Worm (Caenorhabditis elegans) whole organism, L3 larva: ENCODE results near the gene F56D6.9.
A peak's percentile ranks its signal among the peaks of the same experiment; 100 is the strongest.

ENCODE experiments used
- R02D3.7 ChIP-seq: fragments of 150-350 bp; optimal IDR thresholded peaks from 2 replicates; lab custom pipeline; 2014; ENCODE audit warnings: missing biosample characterization, missing genetic modification characterization
- aly-2 ChIP-seq: fragments of 150-350 bp; optimal IDR thresholded peaks from 2 replicates; lab custom pipeline; 2014; ENCODE audit warnings: missing biosample characterization, missing genetic modification characterization
- ama-1 ChIP-seq: fragments of 150-350 bp; optimal IDR thresholded peaks from 2 replicates; lab custom pipeline; 2018
- ceh-16 ChIP-seq: sonication (generic microtip); optimal IDR thresholded peaks from 2 replicates; lab custom pipeline; 2017; ENCODE audit warnings: missing biosample characterization, missing genetic modification characterization
- ceh-9 ChIP-seq: sonication (generic microtip); optimal IDR thresholded peaks from 2 replicates; lab custom pipeline; 2018; ENCODE audit warnings: missing biosample characterization, missing genetic modification characterization
- daf-12 ChIP-seq: fragments of 150-350 bp; optimal IDR thresholded peaks from 2 replicates; lab custom pipeline; 2014; ENCODE audit warnings: missing biosample characterization, missing genetic modification reagents, missing genetic modification characterization
- egl-27 ChIP-seq: sonication (generic microtip); optimal IDR thresholded peaks from 4 replicates; lab custom pipeline; 2017; ENCODE audit warnings: missing biosample characterization, missing genetic modification reagents, missing genetic modification characterization
- egl-5 ChIP-seq: fragments of 150-350 bp; optimal IDR thresholded peaks from 2 replicates; lab custom pipeline; 2017; ENCODE audit warnings: missing biosample characterization, missing genetic modification reagents, missing genetic modification characterization, inconsistent platforms
- elt-1 ChIP-seq: fragments of 150-350 bp; optimal IDR thresholded peaks from 2 replicates; lab custom pipeline; 2014; ENCODE audit warnings: missing biosample characterization, missing genetic modification characterization
- elt-2 ChIP-seq: sonication (generic microtip); optimal IDR thresholded peaks from 2 replicates; lab custom pipeline; 2016; ENCODE audit warnings: missing genetic modification reagents, mild to moderate bottlenecking, missing genetic modification characterization, missing compliant biosample characterization
- eor-1 ChIP-seq, 2 experiments: fragments of 150-350 bp; optimal IDR thresholded peaks; 2 replicates each; lab custom pipeline; 2014 to 2018; ENCODE audit warnings: missing biosample characterization in 2 of 2, missing genetic modification characterization in 2 of 2
- fkh-10 ChIP-seq: sonication (generic microtip); optimal IDR thresholded peaks from 2 replicates; lab custom pipeline; 2017; ENCODE audit warnings: missing biosample characterization, missing genetic modification reagents, missing genetic modification characterization
- fkh-2 ChIP-seq: fragments of 150-350 bp; optimal IDR thresholded peaks from 2 replicates; lab custom pipeline; 2014; ENCODE audit warnings: missing biosample characterization, missing genetic modification reagents, missing genetic modification characterization
- fos-1 ChIP-seq: fragments of 150-350 bp; optimal IDR thresholded peaks from 2 replicates; lab custom pipeline; 2014; ENCODE audit warnings: missing biosample characterization, missing genetic modification characterization
- hmg-11 ChIP-seq: sonication (generic microtip); optimal IDR thresholded peaks from 2 replicates; lab custom pipeline; 2016; ENCODE audit warnings: missing genetic modification characterization, missing compliant biosample characterization
- jun-1 ChIP-seq: fragments of 150-350 bp; optimal IDR thresholded peaks from 2 replicates; lab custom pipeline; 2014; ENCODE audit warnings: missing biosample characterization, missing genetic modification reagents, missing genetic modification characterization
- lin-15B ChIP-seq: fragments of 150-350 bp; optimal IDR thresholded peaks from 2 replicates; lab custom pipeline; 2014; ENCODE audit warnings: missing biosample characterization, missing genetic modification characterization
- lsy-12 ChIP-seq: sonication (generic microtip); optimal IDR thresholded peaks from 2 replicates; lab custom pipeline; 2016; ENCODE audit warnings: mild to moderate bottlenecking, missing genetic modification characterization, missing compliant biosample characterization
- mdl-1 ChIP-seq: fragments of 150-350 bp; optimal IDR thresholded peaks from 2 replicates; lab custom pipeline; 2014; ENCODE audit warnings: missing biosample characterization, missing genetic modification characterization
- mml-1 ChIP-seq: fragments of 150-350 bp; sonication (generic microtip); optimal IDR thresholded peaks from 3 replicates; lab custom pipeline; 2014; ENCODE audit warnings: missing biosample characterization, missing genetic modification characterization
- nfya-1 ChIP-seq: sonication (generic microtip); optimal IDR thresholded peaks from 2 replicates; lab custom pipeline; 2017; ENCODE audit warnings: missing genetic modification characterization, mild to moderate bottlenecking, missing compliant biosample characterization, antibody characterized with exemption, moderate library complexity; ENCODE audit not compliant: insufficient read depth
- nhr-11 ChIP-seq: fragments of 150-350 bp; optimal IDR thresholded peaks from 2 replicates; lab custom pipeline; 2014; ENCODE audit warnings: missing biosample characterization, missing genetic modification characterization
- nhr-12 ChIP-seq: fragments of 150-350 bp; optimal IDR thresholded peaks from 2 replicates; lab custom pipeline; 2014; ENCODE audit warnings: missing biosample characterization, missing genetic modification characterization
- nhr-23 ChIP-seq: fragments of 150-350 bp; optimal IDR thresholded peaks from 2 replicates; lab custom pipeline; 2014; ENCODE audit warnings: missing biosample characterization, missing genetic modification reagents, missing genetic modification characterization
- nhr-237 ChIP-seq: fragments of 150-350 bp; optimal IDR thresholded peaks from 2 replicates; lab custom pipeline; 2014; ENCODE audit warnings: missing biosample characterization, missing genetic modification characterization
- nhr-25 ChIP-seq: sonication (generic microtip); optimal IDR thresholded peaks from 2 replicates; lab custom pipeline; 2017; ENCODE audit warnings: missing biosample characterization, missing genetic modification characterization
- nhr-28 ChIP-seq: fragments of 150-350 bp; optimal IDR thresholded peaks from 2 replicates; lab custom pipeline; 2014; ENCODE audit warnings: missing biosample characterization, missing genetic modification characterization
- nhr-43 ChIP-seq: sonication (generic microtip); optimal IDR thresholded peaks from 2 replicates; lab custom pipeline; 2016; ENCODE audit warnings: mild to moderate bottlenecking, missing genetic modification characterization, missing compliant biosample characterization; ENCODE audit not compliant: poor library complexity, severe bottlenecking
- nhr-67 ChIP-seq: fragments of 150-350 bp; optimal IDR thresholded peaks from 2 replicates; lab custom pipeline; 2014; ENCODE audit warnings: missing biosample characterization, missing genetic modification characterization
- nhr-76 ChIP-seq: fragments of 150-350 bp; sonication (generic microtip); optimal IDR thresholded peaks from 5 replicates; lab custom pipeline; 2014; ENCODE audit warnings: missing biosample characterization, missing genetic modification characterization
- nhr-77 ChIP-seq: fragments of 150-350 bp; optimal IDR thresholded peaks from 2 replicates; lab custom pipeline; 2014; ENCODE audit warnings: missing biosample characterization, missing genetic modification characterization
- pha-4 ChIP-seq: fragments of 150-350 bp; optimal IDR thresholded peaks from 2 replicates; lab custom pipeline; 2014; ENCODE audit warnings: missing biosample characterization, missing genetic modification reagents, missing genetic modification characterization
- pqm-1 ChIP-seq: fragments of 150-350 bp; optimal IDR thresholded peaks from 2 replicates; lab custom pipeline; 2017; ENCODE audit warnings: missing biosample characterization, missing genetic modification characterization, inconsistent platforms
- sea-2 ChIP-seq: fragments of 150-350 bp; sonication (generic microtip); optimal IDR thresholded peaks from 4 replicates; lab custom pipeline; 2014; ENCODE audit warnings: missing biosample characterization, missing genetic modification reagents, missing genetic modification characterization
- skn-1 ChIP-seq: fragments of 150-350 bp; optimal IDR thresholded peaks from 2 replicates; lab custom pipeline; 2014; ENCODE audit warnings: missing biosample characterization, missing genetic modification characterization
- snpc-4 ChIP-seq: fragments of 150-350 bp; optimal IDR thresholded peaks from 2 replicates; lab custom pipeline; 2014; ENCODE audit warnings: missing biosample characterization, missing genetic modification characterization
- tbx-2 ChIP-seq: sonication (generic microtip); optimal IDR thresholded peaks from 2 replicates; lab custom pipeline; 2016; ENCODE audit warnings: mild to moderate bottlenecking, missing genetic modification characterization, missing compliant biosample characterization
- unc-39 ChIP-seq: sonication (generic microtip); optimal IDR thresholded peaks from 4 replicates; lab custom pipeline; 2017; ENCODE audit warnings: missing biosample characterization, missing genetic modification characterization
- ztf-11 ChIP-seq: fragments of 150-350 bp; optimal IDR thresholded peaks from 2 replicates; lab custom pipeline; 2014; ENCODE audit warnings: missing biosample characterization, missing genetic modification characterization

Gene F56D6.9

ce11 chrIV:3860419-3860818, 31.7 kb upstream of the F56D6.9 start:
- TF ChIP-seq eor-1 (tag; optimal IDR thresholded peaks at IDR 0.05; lab: Kevin White, UChicago) = no peak
- TF ChIP-seq mml-1 = no peak
- TF ChIP-seq R02D3.7 (tag; lab: Kevin White, UChicago) = no peak
- no peak for TF ChIP-seq mdl-1 (tag; lab: Kevin White, UChicago)
- TF ChIP-seq ama-1 = no peak
- no peak for TF ChIP-seq sea-2 (GFP tag; lab: Kevin White, UChicago)
- TF ChIP-seq aly-2 (tag; lab: Kevin White, UChicago) = no peak
- no peak for TF ChIP-seq fkh-2 (tag; lab: Kevin White, UChicago)
- TF ChIP-seq ceh-9 (tag; lab: Kevin White, UChicago) = no peak
- no peak for TF ChIP-seq tbx-2
- TF ChIP-seq nhr-67 (tag; lab: Kevin White, UChicago) = no peak
- no peak for TF ChIP-seq nhr-11 (tag; lab: Kevin White, UChicago)
- TF ChIP-seq egl-5 (tag; lab: Kevin White, UChicago) = no peak
- no peak for TF ChIP-seq nhr-76 (tag; lab: Kevin White, UChicago)
- TF ChIP-seq nhr-12 (tag; lab: Kevin White, UChicago) = no peak
- TF ChIP-seq elt-2 = no peak
- no peak for TF ChIP-seq unc-39
- TF ChIP-seq jun-1 = no peak
- no peak for TF ChIP-seq ztf-11

- TF ChIP-seq nhr-12 (tag; lab: Kevin White, UChicago) (no peak), snpc-4 (tag; lab: Kevin White, UChicago) (no peak), nhr-43 (no peak), ceh-9 (tag; lab: Kevin White, UChicago) (no peak)
- TF ChIP-seq, all 47 proteins: peak for 0
These were observed 29.2 kb upstream of the F56D6.9 start for ce11 chrIV:3862948-3863347.

ce11 chrIV:3864944-3865343, 27.2 kb upstream of the F56D6.9 start, which contains the start of gene aat-8:
Gene aat-8, minus strand, starts transcription at chrIV:3865044.
- TF ChIP-seq R02D3.7 (tag; lab: Kevin White, UChicago) (no peak), nhr-67 (tag; lab: Kevin White, UChicago) (peak; percentile 30)

- TF ChIP-seq nhr-67 (tag; lab: Kevin White, UChicago) (no peak), skn-1 (tag; lab: Kevin White, UChicago) (no peak), nfya-1 (tag; lab: Kevin White, UChicago) (no peak), aly-2 (tag; lab: Kevin White, UChicago) (no peak), elt-1 (tag; lab: Kevin White, UChicago) (no peak), nhr-28 (no peak), elt-2 (peak; percentile 38), nhr-23 (tag; lab: Kevin White, UChicago) (peak; percentile 46), fos-1 (tag; lab: Kevin White, UChicago) (no peak), lin-15B (tag; lab: Kevin White, UChicago) (no peak), fkh-10 (GFP tag; lab: Kevin White, UChicago) (no peak), egl-27 (tag; lab: Kevin White, UChicago) (no peak), nhr-76 (tag; lab: Kevin White, UChicago) (no peak), nhr-43 (no peak), mdl-1 (tag; lab: Kevin White, UChicago) (no peak), pqm-1 (tag; lab: Kevin White, UChicago) (peak; percentile 30), unc-39 (no peak), lsy-12 (tag; lab: Kevin White, UChicago) (no peak), hmg-11 (no peak), ceh-16 (no peak), nhr-237 (tag; lab: Kevin White, UChicago) (no peak), pha-4 (tag; lab: Kevin White, UChicago) (no peak), daf-12 (no peak), nhr-12 (tag; lab: Kevin White, UChicago) (no peak), jun-1 (no peak), egl-5 (tag; lab: Kevin White, UChicago) (no peak), mml-1 (no peak), nhr-25 (tag; lab: Kevin White, UChicago) (peak; percentile 55), nhr-77 (tag; lab: Kevin White, UChicago) (no peak)
These were observed 26.1 kb upstream of the F56D6.9 start for ce11 chrIV:3866018-3866417.
